Worm (Caenorhabditis elegans) whole organism, L3 larva: Measurements from ENCODE around the gene F37B4.15.

Source experiments
- egl-27 ChIP-seq: sonication (generic microtip); optimal IDR thresholded peaks from 4 replicates; lab custom pipeline; 2017; ENCODE audit warnings: missing biosample characterization, missing genetic modification reagents, missing genetic modification characterization
- elt-1 ChIP-seq: fragments of 150-350 bp; optimal IDR thresholded peaks from 2 replicates; lab custom pipeline; 2014; ENCODE audit warnings: missing biosample characterization, missing genetic modification characterization
- lin-39 ChIP-seq: fragments of 150-350 bp; optimal IDR thresholded peaks from 2 replicates; lab custom pipeline; 2018; ENCODE audit warnings: missing biosample characterization, missing genetic modification reagents, missing genetic modification characterization
- ztf-11 ChIP-seq: fragments of 150-350 bp; optimal IDR thresholded peaks from 2 replicates; lab custom pipeline; 2014; ENCODE audit warnings: missing biosample characterization, missing genetic modification characterization

DNA sequence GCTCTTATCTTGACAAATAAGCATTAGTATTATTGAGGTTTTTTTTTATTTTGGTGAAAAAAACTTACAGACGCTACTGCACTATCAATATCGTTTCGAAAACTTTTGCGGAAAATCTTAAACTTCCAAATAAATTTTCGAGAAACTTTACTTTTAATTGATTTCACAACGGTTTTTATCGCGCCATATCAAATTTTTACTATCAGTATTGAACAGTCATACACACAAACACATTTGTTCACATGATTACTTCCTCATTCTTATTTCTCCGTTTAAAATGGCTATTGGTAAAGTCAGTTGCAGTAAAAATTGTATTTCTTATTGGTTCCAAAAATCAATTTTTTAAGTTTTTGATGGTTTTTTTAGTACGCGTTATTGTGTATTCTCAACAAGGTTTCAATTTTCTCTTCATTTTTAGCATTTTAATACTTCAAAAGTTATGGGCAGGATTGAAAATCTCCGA, 4.2 kb downstream of the F37B4.15 start, which contains the start of gene pals-32:
- TF ChIP-seq elt-1 (tag; lab: Kevin White, UChicago), result no peak
- TF ChIP-seq ztf-11 (tag; lab: Kevin White, UChicago), result no peak
- no peak for TF ChIP-seq lin-39
- no peak for TF ChIP-seq egl-27 (tag; lab: Kevin White, UChicago)
